Fruit fly (Drosophila melanogaster) whole organism, prepupa: ENCODE results near the gene CG31259.

ENCODE experiments used
- Blimp-1 ChIP-seq: fragments of 200-800 bp; sonication (Bioruptor generic); optimal IDR thresholded peaks from 3 replicates; lab custom pipeline; 2017; ENCODE audit warnings: missing biosample characterization, missing genetic modification characterization, mild to moderate bottlenecking, moderate library complexity, missing genetic modification reagents
- CG11902 ChIP-seq: fragments of 200-800 bp; sonication (Bioruptor generic); optimal IDR thresholded peaks from 3 replicates; lab custom pipeline; 2016; ENCODE audit warnings: missing biosample characterization, missing genetic modification characterization
- CG1621 ChIP-seq: fragments of 200-800 bp; sonication (Bioruptor generic); optimal IDR thresholded peaks from 3 replicates; lab custom pipeline; 2018; ENCODE audit warnings: missing biosample characterization, mild to moderate bottlenecking, missing genetic modification characterization
- CG3032 ChIP-seq: fragments of 200-800 bp; optimal IDR thresholded peaks from 2 replicates; lab custom pipeline; 2019; ENCODE audit warnings: missing biosample characterization, mild to moderate bottlenecking, missing genetic modification characterization, moderate library complexity
- CG31627 ChIP-seq: fragments of 200-800 bp; sonication (Bioruptor generic); optimal IDR thresholded peaks from 3 replicates; lab custom pipeline; 2016; ENCODE audit warnings: missing biosample characterization, missing genetic modification characterization
- CG32006 ChIP-seq: fragments of 200-800 bp; sonication (Bioruptor generic); optimal IDR thresholded peaks from 3 replicates; lab custom pipeline; 2017; ENCODE audit warnings: missing biosample characterization, mild to moderate bottlenecking, missing genetic modification characterization
- CG34406 ChIP-seq: fragments of 200-800 bp; sonication (Bioruptor generic); optimal IDR thresholded peaks from 3 replicates; lab custom pipeline; 2016; ENCODE audit warnings: missing biosample characterization, missing genetic modification characterization
- CG4318 ChIP-seq: fragments of 200-800 bp; sonication (Bioruptor generic); optimal IDR thresholded peaks from 3 replicates; lab custom pipeline; 2017; ENCODE audit warnings: missing biosample characterization, mild to moderate bottlenecking, missing genetic modification characterization
- CG6163 ChIP-seq: fragments of 200-800 bp; sonication (Bioruptor generic); IDR thresholded peaks from 3 replicates; pipeline ENCODE4 v1.3.6; 2022; ENCODE audit warnings: missing biosample characterization, missing genetic modification characterization
- CG6276 ChIP-seq: fragments of 200-800 bp; sonication (Bioruptor generic); optimal IDR thresholded peaks from 2 replicates; lab custom pipeline; 2017; ENCODE audit warnings: missing biosample characterization, mild to moderate bottlenecking, missing genetic modification characterization
- CG6792 ChIP-seq: fragments of 200-800 bp; sonication (Bioruptor generic); optimal IDR thresholded peaks from 3 replicates; lab custom pipeline; 2016; ENCODE audit warnings: missing biosample characterization, missing genetic modification characterization
- CG7368 ChIP-seq: fragments of 200-800 bp; sonication (Bioruptor generic); optimal IDR thresholded peaks from 3 replicates; lab custom pipeline; 2016; ENCODE audit warnings: missing biosample characterization, missing genetic modification characterization
- CG8319 ChIP-seq: fragments of 200-800 bp; sonication (Bioruptor generic); optimal IDR thresholded peaks from 3 replicates; lab custom pipeline; 2016; ENCODE audit warnings: missing biosample characterization, missing genetic modification characterization
- CG8632 ChIP-seq: fragments of 200-800 bp; sonication (Bioruptor generic); optimal IDR thresholded peaks from 3 replicates; lab custom pipeline; 2016; ENCODE audit warnings: missing biosample characterization, missing genetic modification characterization
- CG9139 ChIP-seq: fragments of 200-800 bp; sonication (Bioruptor generic); optimal IDR thresholded peaks from 3 replicates; lab custom pipeline; 2017; ENCODE audit warnings: missing biosample characterization, mild to moderate bottlenecking, missing genetic modification characterization
- Eip75B ChIP-seq: fragments of 200-800 bp; sonication (Bioruptor generic); optimal IDR thresholded peaks from 3 replicates; lab custom pipeline; 2016; ENCODE audit warnings: missing biosample characterization, missing genetic modification characterization
- Eip93F ChIP-seq: fragments of 200-800 bp; sonication (Bioruptor generic); optimal IDR thresholded peaks from 2 replicates; lab custom pipeline; 2016; ENCODE audit warnings: missing biosample characterization, mild to moderate bottlenecking, missing genetic modification characterization
- Ets21C ChIP-seq: fragments of 200-800 bp; sonication (Bioruptor generic); optimal IDR thresholded peaks from 3 replicates; lab custom pipeline; 2016; ENCODE audit warnings: missing biosample characterization, missing genetic modification characterization
- Hr39 ChIP-seq: fragments of 200-800 bp; sonication (Bioruptor generic); optimal IDR thresholded peaks from 2 replicates; lab custom pipeline; 2016; ENCODE audit warnings: missing biosample characterization, missing genetic modification characterization
- Lpt ChIP-seq: fragments of 200-800 bp; sonication (Bioruptor generic); optimal IDR thresholded peaks from 3 replicates; lab custom pipeline; 2016; ENCODE audit warnings: missing biosample characterization, missing genetic modification characterization
- Met ChIP-seq: fragments of 200-800 bp; sonication (Bioruptor generic); optimal IDR thresholded peaks from 3 replicates; lab custom pipeline; 2016; ENCODE audit warnings: missing biosample characterization, missing genetic modification characterization
- OdsH ChIP-seq: fragments of 200-800 bp; sonication (Bioruptor generic); optimal IDR thresholded peaks from 3 replicates; lab custom pipeline; 2016; ENCODE audit warnings: missing biosample characterization, missing genetic modification characterization
- Smox ChIP-seq: fragments of 200-800 bp; sonication (Bioruptor generic); optimal IDR thresholded peaks from 3 replicates; lab custom pipeline; 2016; ENCODE audit warnings: missing biosample characterization, missing genetic modification characterization
- Sox102F ChIP-seq: fragments of 200-800 bp; sonication (Bioruptor generic); optimal IDR thresholded peaks from 2 replicates; lab custom pipeline; 2016; ENCODE audit warnings: missing biosample characterization, mild to moderate bottlenecking, missing genetic modification characterization
- Sox14 ChIP-seq: fragments of 200-800 bp; sonication (Bioruptor generic); optimal IDR thresholded peaks from 3 replicates; lab custom pipeline; 2016; ENCODE audit warnings: missing biosample characterization, missing genetic modification characterization
- achi ChIP-seq: fragments of 200-800 bp; sonication (Bioruptor generic); optimal IDR thresholded peaks from 3 replicates; lab custom pipeline; 2016; ENCODE audit warnings: missing biosample characterization, missing genetic modification characterization
- acj6 ChIP-seq: fragments of 200-800 bp; sonication (Bioruptor generic); optimal IDR thresholded peaks from 3 replicates; lab custom pipeline; 2016; ENCODE audit warnings: missing biosample characterization, missing genetic modification characterization
- dac ChIP-seq: fragments of 200-800 bp; sonication (Bioruptor generic); optimal IDR thresholded peaks from 2 replicates; lab custom pipeline; 2017; ENCODE audit warnings: missing biosample characterization, mild to moderate bottlenecking, missing genetic modification characterization
- dsx ChIP-seq: fragments of 200-800 bp; optimal IDR thresholded peaks from 3 replicates; lab custom pipeline; 2019; ENCODE audit warnings: missing biosample characterization, mild to moderate bottlenecking, missing genetic modification characterization, moderate library complexity; ENCODE audit not compliant: poor library complexity, severe bottlenecking
- fd59A ChIP-seq: fragments of 200-800 bp; sonication (Bioruptor generic); optimal IDR thresholded peaks from 2 replicates; lab custom pipeline; 2017; ENCODE audit warnings: missing biosample characterization, mild to moderate bottlenecking, missing genetic modification characterization, missing genetic modification reagents
- fd85E ChIP-seq: fragments of 200-800 bp; sonication (Bioruptor generic); optimal IDR thresholded peaks from 3 replicates; lab custom pipeline; 2016; ENCODE audit warnings: missing biosample characterization, missing genetic modification characterization
- fkh ChIP-seq: fragments of 200-800 bp; sonication (Bioruptor generic); optimal IDR thresholded peaks from 3 replicates; lab custom pipeline; 2017; ENCODE audit warnings: missing biosample characterization, mild to moderate bottlenecking, missing genetic modification characterization, moderate library complexity
- net ChIP-seq: fragments of 200-800 bp; sonication (Bioruptor generic); optimal IDR thresholded peaks from 3 replicates; lab custom pipeline; 2016; ENCODE audit warnings: missing biosample characterization, missing genetic modification characterization
- spab ChIP-seq: fragments of 200-800 bp; sonication (Bioruptor generic); optimal IDR thresholded peaks from 2 replicates; lab custom pipeline; 2017; ENCODE audit warnings: missing biosample characterization, mild to moderate bottlenecking, missing genetic modification characterization, missing genetic modification reagents
- ss ChIP-seq, 2 experiments: fragments of 200-800 bp; sonication (Bioruptor generic); optimal IDR thresholded peaks; 2 replicates in 1 of 2; 3 replicates in 1 of 2; lab custom pipeline; 2017 to 2018; ENCODE audit warnings: mild to moderate bottlenecking in 2 of 2, missing biosample characterization in 2 of 2, missing genetic modification characterization in 2 of 2, moderate library complexity in 1 of 2
- svp ChIP-seq: fragments of 200-800 bp; sonication (Bioruptor generic); peaks from one replicate; lab custom pipeline; 2016; ENCODE audit warnings: missing biosample characterization, missing genetic modification characterization
- topi ChIP-seq: fragments of 200-800 bp; sonication (Bioruptor generic); optimal IDR thresholded peaks from 3 replicates; lab custom pipeline; 2016; ENCODE audit warnings: missing biosample characterization, missing genetic modification characterization

Gene CG31259

DNA sequence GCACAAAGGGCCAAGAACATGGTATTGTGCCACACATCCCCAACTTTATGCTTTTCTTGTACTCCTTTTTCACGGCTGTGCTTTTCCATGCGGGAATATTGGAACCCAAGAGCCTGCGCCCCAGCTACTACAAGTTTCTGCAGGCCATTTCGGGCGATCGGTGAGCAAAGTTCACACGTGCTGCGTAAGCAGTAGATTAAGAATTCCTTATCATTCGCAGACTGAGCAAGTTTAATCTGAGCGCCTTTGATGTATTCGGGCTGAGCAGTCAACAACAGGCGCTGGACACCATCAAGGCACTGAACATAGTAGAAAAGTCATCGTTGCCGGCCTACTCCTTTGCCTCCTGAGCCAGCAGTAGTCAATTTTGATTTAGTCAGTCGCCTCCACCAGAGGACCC lies 2.9 kb upstream of the CG31259 start:
- TF ChIP-seq dsx (GFP tag; lab: Kevin White, UChicago) (no peak), svp (GFP tag; lab: Kevin White, UChicago) (peak; percentile 87)

dm6 chr3R:8521499-8521898 lies 2.2 kb upstream of the CG31259 start, which contains the start of gene CG31454:
Gene CG31454, plus strand, starts transcription at chr3R:8521658.
- TF ChIP-seq Blimp-1 (no peak), fkh (GFP tag; lab: Kevin White, UChicago) (no peak), CG7368 (GFP tag; lab: Kevin White, UChicago) (no peak), fd85E (no peak)

DNA sequence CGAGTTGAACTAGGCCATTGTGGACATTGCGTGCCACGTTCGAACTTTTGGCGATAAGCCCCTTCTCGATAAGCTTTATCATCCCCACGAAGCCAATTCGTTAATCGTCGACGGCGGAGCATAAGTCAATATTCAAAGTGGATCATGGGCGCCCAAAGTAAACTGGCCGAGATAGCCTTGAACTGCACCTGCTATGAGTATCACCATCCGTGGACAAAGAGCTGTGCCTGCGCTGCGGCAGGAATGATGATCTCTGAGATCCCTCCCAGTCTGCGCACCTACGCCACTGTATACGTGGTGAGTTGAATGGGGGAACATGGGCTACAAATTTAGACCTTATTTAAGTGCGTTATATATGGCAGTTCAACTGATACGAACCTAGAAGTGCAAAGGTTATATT lies 533 bp downstream of the CG31259 start:
- no peak for TF ChIP-seq acj6 (GFP tag; lab: Kevin White, UChicago)
- TF ChIP-seq Hr39 (GFP tag; lab: Kevin White, UChicago), result peak; percentile 31
- TF ChIP-seq topi (GFP tag; lab: Kevin White, UChicago), result no peak
- no peak for TF ChIP-seq dsx (GFP tag; lab: Kevin White, UChicago)
- no peak for TF ChIP-seq CG9139 (GFP tag; lab: Kevin White, UChicago)
- no peak for TF ChIP-seq CG3032
- TF ChIP-seq CG11902 (GFP tag; lab: Kevin White, UChicago), result no peak
- TF ChIP-seq Sox14 (GFP tag; lab: Kevin White, UChicago), result no peak
- no peak for TF ChIP-seq OdsH (GFP tag; lab: Kevin White, UChicago)
- TF ChIP-seq fd59A (GFP tag; lab: Kevin White, UChicago), result no peak
- TF ChIP-seq spab (GFP tag; lab: Kevin White, UChicago), result no peak
- no peak for TF ChIP-seq CG4318 (GFP tag; lab: Kevin White, UChicago)
- no peak for TF ChIP-seq ss (GFP tag; optimal IDR thresholded peaks at IDR 0.05; lab: Kevin White, UChicago)
- peak; percentile 4 for TF ChIP-seq CG8319 (GFP tag; lab: Kevin White, UChicago)
- TF ChIP-seq Eip93F (GFP tag; lab: Kevin White, UChicago), result no peak
- no peak for TF ChIP-seq CG32006 (GFP tag; lab: Kevin White, UChicago)
- TF ChIP-seq svp (GFP tag; lab: Kevin White, UChicago), result peak; percentile 85
- no peak for TF ChIP-seq CG1621
- no peak for TF ChIP-seq dac (GFP tag; lab: Kevin White, UChicago)
- TF ChIP-seq achi (GFP tag; lab: Kevin White, UChicago), result no peak
- TF ChIP-seq CG31627 (GFP tag; lab: Kevin White, UChicago), result peak; percentile 35
- no peak for TF ChIP-seq CG8632
- TF ChIP-seq Eip75B (GFP tag; lab: Kevin White, UChicago), result no peak
- no peak for TF ChIP-seq Sox102F (GFP tag; lab: Kevin White, UChicago)

- TF ChIP-seq svp (GFP tag; lab: Kevin White, UChicago), result peak; percentile 96
- no peak for TF ChIP-seq CG11902 (GFP tag; lab: Kevin White, UChicago)
These were observed 5.1 kb downstream of the CG31259 start, which contains the start of gene CG11741 for dm6 chr3R:8528862-8529261. Gene CG11741, minus strand, starts transcription at chr3R:8528877.

dm6 chr3R:8545915-8546314 lies 22.2 kb downstream of the CG31259 start:
- TF ChIP-seq CG6792 (GFP tag; lab: Kevin White, UChicago) (no peak), CG6163 (peak; percentile 38; the same call in 1 of the 3 replicates), svp (GFP tag; lab: Kevin White, UChicago) (peak; percentile 31)

- TF ChIP-seq fd59A (GFP tag; lab: Kevin White, UChicago), result no peak
- no peak for TF ChIP-seq CG6276 (GFP tag; lab: Kevin White, UChicago)
- no peak for TF ChIP-seq CG34406 (GFP tag; lab: Kevin White, UChicago)
- TF ChIP-seq Ets21C, result no peak
- TF ChIP-seq achi (GFP tag; lab: Kevin White, UChicago), result no peak
- TF ChIP-seq net (GFP tag; lab: Kevin White, UChicago), result no peak
- TF ChIP-seq Smox (GFP tag; lab: Kevin White, UChicago), result no peak
- no peak for TF ChIP-seq spab (GFP tag; lab: Kevin White, UChicago)
- TF ChIP-seq CG1621, result no peak
- no peak for TF ChIP-seq topi (GFP tag; lab: Kevin White, UChicago)
- TF ChIP-seq Lpt (GFP tag; lab: Kevin White, UChicago), result no peak
- no peak for TF ChIP-seq fkh (GFP tag; lab: Kevin White, UChicago)
- TF ChIP-seq Met (GFP tag; lab: Kevin White, UChicago), result no peak
These were observed 28.6 kb downstream of the CG31259 start, which contains the start of gene Or85d for dm6 chr3R:8552308-8552707. Gene Or85d, plus strand, starts transcription at chr3R:8552608.
